Fruit fly (Drosophila melanogaster) whole organism, prepupa: ENCODE measurements around the gene futsch.

Experiments used
- CG10669 ChIP-seq: fragments of 200-800 bp; sonication (Bioruptor generic); optimal IDR thresholded peaks from 3 replicates; lab custom pipeline; 2018; ENCODE audit warnings: missing biosample characterization, mild to moderate bottlenecking, missing genetic modification characterization, moderate library complexity
- CG15336 ChIP-seq: fragments of 200-800 bp; sonication (Bioruptor generic); IDR thresholded peaks from 2 replicates; pipeline ENCODE4 v1.3.6; 2022; ENCODE audit warnings: missing biosample characterization, missing genetic modification characterization
- CG1621 ChIP-seq: fragments of 200-800 bp; sonication (Bioruptor generic); optimal IDR thresholded peaks from 3 replicates; lab custom pipeline; 2018; ENCODE audit warnings: missing biosample characterization, mild to moderate bottlenecking, missing genetic modification characterization
- CG16779 ChIP-seq: fragments of 200-800 bp; sonication (Bioruptor generic); optimal IDR thresholded peaks from 3 replicates; lab custom pipeline; 2017; ENCODE audit warnings: missing biosample characterization, mild to moderate bottlenecking, missing genetic modification characterization
- CG6276 ChIP-seq: fragments of 200-800 bp; sonication (Bioruptor generic); optimal IDR thresholded peaks from 2 replicates; lab custom pipeline; 2017; ENCODE audit warnings: missing biosample characterization, mild to moderate bottlenecking, missing genetic modification characterization
- CG8119 ChIP-seq: fragments of 200-800 bp; sonication (Bioruptor generic); IDR thresholded peaks from 3 replicates; pipeline ENCODE4 v1.3.6; 2022; ENCODE audit warnings: missing biosample characterization, missing genetic modification characterization
- CG8319 ChIP-seq: fragments of 200-800 bp; sonication (Bioruptor generic); optimal IDR thresholded peaks from 3 replicates; lab custom pipeline; 2016; ENCODE audit warnings: missing biosample characterization, missing genetic modification characterization
- Eip75B ChIP-seq: fragments of 200-800 bp; sonication (Bioruptor generic); optimal IDR thresholded peaks from 3 replicates; lab custom pipeline; 2016; ENCODE audit warnings: missing biosample characterization, missing genetic modification characterization
- Hr4 ChIP-seq: fragments of 200-800 bp; sonication (Bioruptor generic); optimal IDR thresholded peaks from 3 replicates; lab custom pipeline; 2016; ENCODE audit warnings: missing biosample characterization, missing genetic modification characterization
- Lpt ChIP-seq: fragments of 200-800 bp; sonication (Bioruptor generic); optimal IDR thresholded peaks from 3 replicates; lab custom pipeline; 2016; ENCODE audit warnings: missing biosample characterization, missing genetic modification characterization
- Sox102F ChIP-seq: fragments of 200-800 bp; sonication (Bioruptor generic); optimal IDR thresholded peaks from 2 replicates; lab custom pipeline; 2016; ENCODE audit warnings: missing biosample characterization, mild to moderate bottlenecking, missing genetic modification characterization
- achi ChIP-seq: fragments of 200-800 bp; sonication (Bioruptor generic); optimal IDR thresholded peaks from 3 replicates; lab custom pipeline; 2016; ENCODE audit warnings: missing biosample characterization, missing genetic modification characterization
- fd59A ChIP-seq: fragments of 200-800 bp; sonication (Bioruptor generic); optimal IDR thresholded peaks from 2 replicates; lab custom pipeline; 2017; ENCODE audit warnings: missing biosample characterization, mild to moderate bottlenecking, missing genetic modification characterization, missing genetic modification reagents
- salr ChIP-seq, 2 experiments: fragments of 200-800 bp; sonication (Bioruptor generic); optimal IDR thresholded peaks; 3 replicates each; lab custom pipeline; 2016 to 2018; ENCODE audit warnings: missing biosample characterization in 2 of 2, missing genetic modification characterization in 2 of 2, mild to moderate bottlenecking in 1 of 2

dm6 chrX:1472222-1472621, 63.4 kb downstream of the futsch start, which contains the start of gene CG14780:
- TF ChIP-seq CG16779 (tag; lab: Kevin White, UChicago) (no peak), CG6276 (no peak), salr (GFP tag; optimal IDR thresholded peaks at IDR 0.05; lab: Kevin White, UChicago) (no peak), Sox102F (GFP tag; lab: Kevin White, UChicago) (no peak), CG1621 (tag; lab: Kevin White, UChicago) (no peak), CG8319 (GFP tag; lab: Kevin White, UChicago) (no peak), CG10669 (GFP tag; lab: Kevin White, UChicago) (no peak), CG15336 (GFP tag; lab: Robert Waterston, UW) (no peak), Lpt (GFP tag; lab: Kevin White, UChicago) (no peak), achi (no peak), Hr4 (GFP tag; lab: Kevin White, UChicago) (no peak), CG8119 (GFP tag; lab: Robert Waterston, UW) (no peak), Eip75B (GFP tag; lab: Kevin White, UChicago) (no peak), fd59A (GFP tag; lab: Kevin White, UChicago) (no peak)
